Fruit fly (Drosophila melanogaster): ENCODE results near the gene Rab3GAP1.

- no peak for TF ChIP-seq Clk (GFP tag; optimal IDR thresholded peaks at IDR 0.05)
- TF ChIP-seq CG12768 (GFP tag; optimal IDR thresholded peaks at IDR 0.05) = no peak
- no peak for TF ChIP-seq kay (GFP tag; ENCODE audit: borderline replicate concordance)
- TF ChIP-seq CG7045 (GFP tag; optimal IDR thresholded peaks at IDR 0.05) = no peak
- TF ChIP-seq tj (GFP tag; optimal IDR thresholded peaks at IDR 0.05) = no peak
- TF ChIP-seq cic (GFP tag; optimal IDR thresholded peaks at IDR 0.05) = no peak
Observed at dm6 chr2L:1651053-1651452, 40.1 kb upstream of the Rab3GAP1 start, which contains the start of gene chinmo.

All from whole organism, adult.